Fruit fly (Drosophila melanogaster): ENCODE results near the gene CG17026.

Gene CG17026

dm6 chr3L:16021064-16021683 is 46.0 kb downstream of the CG17026 start (continued):
- no peak for TF ChIP-seq CG6654 (GFP tag; optimal IDR thresholded peaks at IDR 0.05)
- peak; percentile 32 for TF ChIP-seq Elba2 (GFP tag; optimal IDR thresholded peaks at IDR 0.05)
- TF ChIP-seq otp (GFP tag; IDR thresholded peaks at IDR 0.05): peak; percentile 36; the same call in 1 of the 3 replicates
- TF ChIP-seq Ptx1 (GFP tag; IDR thresholded peaks at IDR 0.05): no peak
- no peak for TF ChIP-seq sd (tag; optimal IDR thresholded peaks at IDR 0.05)
- TF ChIP-seq CG10274 (GFP tag; optimal IDR thresholded peaks at IDR 0.05): no peak
- no peak for TF ChIP-seq kay (GFP tag; optimal IDR thresholded peaks at IDR 0.05)
- no peak for TF ChIP-seq sima (GFP tag; optimal IDR thresholded peaks at IDR 0.05)
- TF ChIP-seq CG13424 (tag; optimal IDR thresholded peaks at IDR 0.05): peak; percentile 46
- TF ChIP-seq MESR4 (GFP tag; optimal IDR thresholded peaks at IDR 0.05): no peak
- no peak for TF ChIP-seq CG10147 (GFP tag; optimal IDR thresholded peaks at IDR 0.05)
- TF ChIP-seq nmo (GFP tag; optimal IDR thresholded peaks at IDR 0.05): peak; percentile 67
- no peak for TF ChIP-seq toy (GFP tag; IDR thresholded peaks at IDR 0.05)
- TF ChIP-seq CG5245 (GFP tag; optimal IDR thresholded peaks at IDR 0.05): peak; percentile 28
- TF ChIP-seq H15 (GFP tag; IDR thresholded peaks at IDR 0.05): no peak
- TF ChIP-seq p53 (GFP tag; optimal IDR thresholded peaks at IDR 0.05): no peak
- TF ChIP-seq CG1792 (GFP tag; optimal IDR thresholded peaks at IDR 0.05): no peak
- TF ChIP-seq CG3847 (GFP tag; IDR thresholded peaks at IDR 0.05): no peak
- TF ChIP-seq CG7786 (GFP tag; optimal IDR thresholded peaks at IDR 0.05): peak; percentile 33
- TF ChIP-seq Pdp1 (GFP tag; optimal IDR thresholded peaks at IDR 0.05): peak; percentile 39 to 73
- peak; percentile 49; the same call in 1 of the 2 replicates for TF ChIP-seq Rx (GFP tag; IDR thresholded peaks at IDR 0.05)
- peak; percentile 38; the same call in 1 of the 2 replicates for TF ChIP-seq CG4730 (GFP tag; IDR thresholded peaks at IDR 0.05)
- no peak for TF ChIP-seq YL-1 (GFP tag; optimal IDR thresholded peaks at IDR 0.05)
- TF ChIP-seq stc (GFP tag; IDR thresholded peaks at IDR 0.05): no peak
- TF ChIP-seq bcd (GFP tag; optimal IDR thresholded peaks at IDR 0.05): peak; percentile 23
- no peak for TF ChIP-seq Opbp (GFP tag; IDR thresholded peaks at IDR 0.05; ENCODE audit: partially characterized antibody)
- no peak for TF ChIP-seq Hey (tag; optimal IDR thresholded peaks at IDR 0.05)
- peak; percentile 74 for TF ChIP-seq fd96Cb (tag; optimal IDR thresholded peaks at IDR 0.05)
- TF ChIP-seq zfh2 (GFP tag; optimal IDR thresholded peaks at IDR 0.05): no peak
- peak; percentile 94 for TF ChIP-seq Ets65A (GFP tag)
- no peak for TF ChIP-seq Bteb2 (GFP tag; optimal IDR thresholded peaks at IDR 0.05)
- peak; percentile 4 for TF ChIP-seq CG7271 (tag; optimal IDR thresholded peaks at IDR 0.05)
- TF ChIP-seq esg (GFP tag; conservative IDR thresholded peaks at IDR 0.05): peak; percentile 29; the same call in 1 of the 2 replicates
- TF ChIP-seq CG17612 (GFP tag; IDR thresholded peaks at IDR 0.05): no peak
- TF ChIP-seq CG11247 (GFP tag; IDR thresholded peaks at IDR 0.05): no peak
- TF ChIP-seq luna (GFP tag; optimal IDR thresholded peaks at IDR 0.05): no peak
- no peak for TF ChIP-seq CG4282 (GFP tag; optimal IDR thresholded peaks at IDR 0.05)
- TF ChIP-seq Dip3 (GFP tag; optimal IDR thresholded peaks at IDR 0.05): no peak
- peak; percentile 46 for TF ChIP-seq CG8944 (GFP tag; optimal IDR thresholded peaks at IDR 0.05)
- TF ChIP-seq Lim3 (GFP tag; IDR thresholded peaks at IDR 0.05): no peak
- peak; percentile 73 for TF ChIP-seq ci (GFP tag; IDR thresholded peaks at IDR 0.05)
- no peak for TF ChIP-seq dati (GFP tag; IDR thresholded peaks at IDR 0.05)
- TF ChIP-seq CG4424 (GFP tag; optimal IDR thresholded peaks at IDR 0.05): peak; percentile 63
- no peak for TF ChIP-seq ash1 (GFP tag; optimal IDR thresholded peaks at IDR 0.05)
- TF ChIP-seq CG3407 (GFP tag; optimal IDR thresholded peaks at IDR 0.05): peak; percentile 14
- TF ChIP-seq CG2875 (GFP tag; optimal IDR thresholded peaks at IDR 0.05): no peak
- no peak for TF ChIP-seq slou (GFP tag; optimal IDR thresholded peaks at IDR 0.05)
- no peak for TF ChIP-seq CG11456 (GFP tag; IDR thresholded peaks at IDR 0.05)
- no peak for TF ChIP-seq CG6791 (GFP tag; IDR thresholded peaks at IDR 0.05; ENCODE audit: partially characterized antibody)
- no peak for TF ChIP-seq GATAe (GFP tag; conservative IDR thresholded peaks at IDR 0.05)
- TF ChIP-seq fru (optimal IDR thresholded peaks at IDR 0.05): no peak
- TF ChIP-seq Dek (tag; optimal IDR thresholded peaks at IDR 0.05): no peak

Data from whole organism, embryonic.